Fruit fly (Drosophila melanogaster) S2 (cell line): Measurements from ENCODE around the gene CG13784.

Experiments
- CG8478 ChIP-seq: fragments of >200 bp; optimal IDR thresholded peaks from 2 replicates; lab custom pipeline; 2018
- CTCF ChIP-seq, 2 experiments: fragments of >200 bp; optimal IDR thresholded peaks; 2 replicates each; lab custom pipeline; 2018

DNA sequence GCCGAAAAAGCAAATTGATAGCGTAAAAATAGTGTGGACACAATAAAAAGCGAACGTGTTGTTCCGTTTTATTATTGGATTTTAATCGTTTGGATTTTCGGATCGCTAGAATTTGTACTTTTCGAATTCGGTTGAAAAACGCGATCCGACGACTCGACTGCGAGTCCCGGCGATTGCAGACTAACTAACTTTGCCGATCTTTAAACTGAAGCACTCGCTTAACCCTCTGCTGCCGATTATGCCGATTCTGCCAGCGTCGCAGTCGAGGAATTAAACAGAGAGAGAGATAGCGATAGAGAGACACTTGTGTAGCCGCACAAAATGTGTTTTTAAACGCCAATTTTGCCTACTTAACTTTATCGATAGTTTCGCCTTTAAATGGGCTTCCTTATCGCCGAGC lies 20.5 kb upstream of the CG13784 start:
- TF ChIP-seq CTCF (optimal IDR thresholded peaks at IDR 0.05; lab: Kevin White, UChicago) = no peak
- TF ChIP-seq CG8478 = no peak
